Fruit fly (Drosophila melanogaster): ENCODE results near the gene CG7164.

The CG7164 gene

dm6 chr2L:7809699-7810088, 28.4 kb downstream of the CG7164 start (continued):
- no peak for TF ChIP-seq Hr38 (GFP tag; optimal IDR thresholded peaks at IDR 0.05)
- TF ChIP-seq fd85E (GFP tag; optimal IDR thresholded peaks at IDR 0.05), result no peak
- no peak for TF ChIP-seq CG6276 (GFP tag; optimal IDR thresholded peaks at IDR 0.05)
- no peak for TF ChIP-seq cyc (GFP tag; optimal IDR thresholded peaks at IDR 0.05)
- no peak for TF ChIP-seq svp (GFP tag)
- TF ChIP-seq Eip75B (GFP tag; optimal IDR thresholded peaks at IDR 0.05), result no peak

DNA sequence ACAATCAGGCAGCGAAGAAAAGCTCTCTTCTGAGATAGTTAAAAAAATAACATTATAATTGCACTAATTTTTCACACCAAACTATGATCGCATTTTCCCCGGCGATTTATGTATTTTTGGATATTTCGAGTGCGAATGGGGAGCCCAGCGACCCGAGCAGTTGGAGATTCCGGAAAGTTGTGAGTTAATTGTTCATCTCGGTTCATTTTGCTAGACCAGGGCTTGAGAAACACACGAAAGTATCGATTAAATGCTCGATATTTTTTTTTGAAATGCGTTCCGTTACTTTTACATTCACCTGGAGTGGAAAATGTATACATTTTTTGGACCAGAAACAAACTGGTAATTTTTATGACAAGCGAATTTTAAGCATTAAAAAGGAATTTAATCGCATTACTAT, 29.3 kb downstream of the CG7164 start, which contains the start of gene Cdc14:
Gene Cdc14 (minus strand): TSS at position 185 of the 400 bp plus-strand sequence.
- no peak for TF ChIP-seq CG8632 (GFP tag; optimal IDR thresholded peaks at IDR 0.05)
- TF ChIP-seq Sox15 (GFP tag; optimal IDR thresholded peaks at IDR 0.05), result no peak
- TF ChIP-seq CG8319 (GFP tag; optimal IDR thresholded peaks at IDR 0.05), result no peak
- no peak for TF ChIP-seq Sox14 (GFP tag; optimal IDR thresholded peaks at IDR 0.05)
- no peak for TF ChIP-seq fd85E (GFP tag; optimal IDR thresholded peaks at IDR 0.05)
- TF ChIP-seq vri (GFP tag; optimal IDR thresholded peaks at IDR 0.05), result no peak
- TF ChIP-seq net (GFP tag; optimal IDR thresholded peaks at IDR 0.05), result no peak
- TF ChIP-seq CG11762 (GFP tag; optimal IDR thresholded peaks at IDR 0.05; ENCODE audit: insufficient read depth), result no peak
- TF ChIP-seq CG15336 (GFP tag; IDR thresholded peaks at IDR 0.05), result no peak
- no peak for TF ChIP-seq ss (GFP tag; optimal IDR thresholded peaks at IDR 0.05)
- TF ChIP-seq svp (GFP tag), result no peak
- TF ChIP-seq Gug (GFP tag; IDR thresholded peaks at IDR 0.05), result no peak
- no peak for TF ChIP-seq topi (GFP tag; optimal IDR thresholded peaks at IDR 0.05)
- TF ChIP-seq fd59A (GFP tag; optimal IDR thresholded peaks at IDR 0.05), result no peak
- TF ChIP-seq OdsH (GFP tag; optimal IDR thresholded peaks at IDR 0.05), result no peak
- TF ChIP-seq CG6854 (GFP tag; optimal IDR thresholded peaks at IDR 0.05), result peak; percentile 9
- peak; percentile 1 for TF ChIP-seq dsx (GFP tag; optimal IDR thresholded peaks at IDR 0.05; ENCODE audit: poor library complexity, severe bottlenecking)
- no peak for TF ChIP-seq acj6 (GFP tag; optimal IDR thresholded peaks at IDR 0.05)
- no peak for TF ChIP-seq spab (GFP tag; optimal IDR thresholded peaks at IDR 0.05)
- no peak for TF ChIP-seq Lpt (GFP tag; optimal IDR thresholded peaks at IDR 0.05)
- no peak for TF ChIP-seq Hr39 (GFP tag; optimal IDR thresholded peaks at IDR 0.05)
- TF ChIP-seq Sox102F (GFP tag; optimal IDR thresholded peaks at IDR 0.05), result peak; percentile 51
- no peak for TF ChIP-seq CG3032 (tag; optimal IDR thresholded peaks at IDR 0.05)
- TF ChIP-seq eg (GFP tag; IDR thresholded peaks at IDR 0.05), result no peak
- peak; percentile 43; the same call in 2 of the 3 replicates for TF ChIP-seq CG6163 (GFP tag; IDR thresholded peaks at IDR 0.05)
- peak; percentile 95 for TF ChIP-seq CG1621 (tag; optimal IDR thresholded peaks at IDR 0.05)
- TF ChIP-seq CG9139 (GFP tag; optimal IDR thresholded peaks at IDR 0.05), result peak; percentile 10
- no peak for TF ChIP-seq Ets96B (tag; optimal IDR thresholded peaks at IDR 0.05)
- no peak for TF ChIP-seq pdm3 (GFP tag; optimal IDR thresholded peaks at IDR 0.05)
- no peak for TF ChIP-seq Blimp-1 (GFP tag; optimal IDR thresholded peaks at IDR 0.05)
- TF ChIP-seq Hr38 (GFP tag; optimal IDR thresholded peaks at IDR 0.05), result no peak
- TF ChIP-seq CG10631 (GFP tag; optimal IDR thresholded peaks at IDR 0.05), result no peak
- TF ChIP-seq CG31627 (GFP tag; optimal IDR thresholded peaks at IDR 0.05), result no peak
- no peak for TF ChIP-seq fkh (GFP tag; optimal IDR thresholded peaks at IDR 0.05)
- no peak for TF ChIP-seq Ets21C (GFP tag; optimal IDR thresholded peaks at IDR 0.05)
- TF ChIP-seq salr (GFP tag; optimal IDR thresholded peaks at IDR 0.05), result no peak
- TF ChIP-seq Hr4 (GFP tag; optimal IDR thresholded peaks at IDR 0.05), result no peak
- TF ChIP-seq Eip75B (GFP tag; optimal IDR thresholded peaks at IDR 0.05), result no peak
- TF ChIP-seq CG3919 (GFP tag; optimal IDR thresholded peaks at IDR 0.05), result peak; percentile 29
- no peak for TF ChIP-seq CG32006 (GFP tag; optimal IDR thresholded peaks at IDR 0.05)
- no peak for TF ChIP-seq esn (GFP tag; optimal IDR thresholded peaks at IDR 0.05)
- TF ChIP-seq Eip93F (GFP tag; optimal IDR thresholded peaks at IDR 0.05), result no peak
- no peak for TF ChIP-seq achi (GFP tag; optimal IDR thresholded peaks at IDR 0.05)
- no peak for TF ChIP-seq CG7368 (GFP tag; optimal IDR thresholded peaks at IDR 0.05)
